Worm (Caenorhabditis elegans) whole organism, L1 larva: ENCODE measurements around the gene mct-3.

Experiments used
- C16A3.4 ChIP-seq: fragments of 150-350 bp; optimal IDR thresholded peaks from 2 replicates; lab custom pipeline; 2014; ENCODE audit warnings: missing biosample characterization, missing genetic modification characterization
- aha-1 ChIP-seq: fragments of 150-350 bp; optimal IDR thresholded peaks from 2 replicates; lab custom pipeline; 2014; ENCODE audit warnings: missing biosample characterization, missing genetic modification characterization
- blmp-1 ChIP-seq: fragments of 150-350 bp; optimal IDR thresholded peaks from 2 replicates; lab custom pipeline; 2014; ENCODE audit warnings: missing biosample characterization, missing genetic modification characterization
- ceh-88 ChIP-seq: fragments of 200-800 bp; sonication (Bioruptor generic); IDR thresholded peaks from 2 replicates; pipeline ENCODE4 v1.3.6; 2022; ENCODE audit warnings: missing genetic modification characterization, missing compliant biosample characterization
- dpl-1 ChIP-seq, 3 experiments: fragments of 150-350 bp in 2 of 3; sonication (generic microtip) in 1 of 3; optimal IDR thresholded peaks; 2 replicates each; lab custom pipeline; 2014 to 2017; ENCODE audit warnings: missing biosample characterization in 3 of 3, missing genetic modification characterization in 3 of 3, missing genetic modification reagents in 3 of 3
- efl-1 ChIP-seq, 4 experiments: fragments of 150-350 bp; optimal IDR thresholded peaks in 3 of 4; peaks in 1 of 4; 1 replicate in 1 of 4; 2 replicates in 3 of 4; lab custom pipeline; 2014; ENCODE audit warnings: missing biosample characterization in 2 of 4, missing genetic modification characterization in 2 of 4, missing genetic modification reagents in 2 of 4
- elt-2 ChIP-seq: sonication (generic microtip); optimal IDR thresholded peaks from 2 replicates; lab custom pipeline; 2016; ENCODE audit warnings: missing genetic modification characterization, mild to moderate bottlenecking, inconsistent platforms, missing compliant biosample characterization, missing genetic modification reagents
- elt-3 ChIP-seq, 6 experiments: fragments of 150-350 bp in 1 of 6; sonication (generic microtip); optimal IDR thresholded peaks; 2 replicates each; lab custom pipeline; 2017 to 2018; ENCODE audit warnings: missing biosample characterization in 6 of 6, missing genetic modification characterization in 6 of 6, inconsistent platforms in 1 of 6
- ets-5 ChIP-seq: fragments of 200-800 bp; sonication (Bioruptor generic); IDR thresholded peaks from 2 replicates; pipeline ENCODE4 v1.3.6; 2022; ENCODE audit warnings: missing genetic modification characterization, missing compliant biosample characterization
- fkh-10 ChIP-seq: sonication (generic microtip); optimal IDR thresholded peaks from 2 replicates; lab custom pipeline; 2017; ENCODE audit warnings: missing biosample characterization, missing genetic modification reagents, missing genetic modification characterization
- fkh-4 ChIP-seq: sonication (generic microtip); optimal IDR thresholded peaks from 2 replicates; lab custom pipeline; 2016; ENCODE audit warnings: missing compliant biosample characterization, missing genetic modification characterization, borderline replicate concordance
- grh-1 ChIP-seq: fragments of 200-800 bp; sonication (Bioruptor generic); IDR thresholded peaks from 2 replicates; pipeline ENCODE4 v1.3.6; 2022; ENCODE audit warnings: missing genetic modification reagents, missing genetic modification characterization, missing compliant biosample characterization
- hlh-17 ChIP-seq: fragments of 200-800 bp; sonication (Bioruptor generic); optimal IDR thresholded peaks from 2 replicates; lab custom pipeline; 2018; ENCODE audit warnings: missing genetic modification characterization, mild to moderate bottlenecking, missing compliant biosample characterization, moderate library complexity, borderline replicate concordance
- irx-1 ChIP-seq: sonication (generic microtip); optimal IDR thresholded peaks from 2 replicates; lab custom pipeline; 2016; ENCODE audit warnings: missing genetic modification characterization, missing compliant biosample characterization
- lin-13 ChIP-seq: fragments of 150-350 bp; optimal IDR thresholded peaks from 2 replicates; lab custom pipeline; 2014; ENCODE audit warnings: missing biosample characterization, missing genetic modification reagents, missing genetic modification characterization
- lin-14 ChIP-seq: fragments of 200-800 bp; sonication (Bioruptor generic); optimal IDR thresholded peaks from 2 replicates; lab custom pipeline; 2018; ENCODE audit warnings: mild to moderate bottlenecking, missing genetic modification characterization, moderate library complexity, missing compliant biosample characterization
- lin-15B ChIP-seq: fragments of 150-350 bp; sonication (generic microtip); optimal IDR thresholded peaks from 3 replicates; lab custom pipeline; 2014; ENCODE audit warnings: missing biosample characterization, missing genetic modification characterization
- lin-35 ChIP-seq, 2 experiments: fragments of 150-350 bp; optimal IDR thresholded peaks; 2 replicates each; lab custom pipeline; 2014; ENCODE audit warnings: missing biosample characterization in 2 of 2, missing genetic modification characterization in 2 of 2, missing genetic modification reagents in 2 of 2
- lin-39 ChIP-seq: fragments of 150-350 bp; optimal IDR thresholded peaks from 2 replicates; lab custom pipeline; 2014; ENCODE audit warnings: missing biosample characterization, missing genetic modification reagents, missing genetic modification characterization
- lsy-2 ChIP-seq, 2 experiments: fragments of 150-350 bp; optimal IDR thresholded peaks; 2 replicates each; lab custom pipeline; 2014; ENCODE audit warnings: missing biosample characterization in 2 of 2, missing genetic modification characterization in 2 of 2
- mef-2 ChIP-seq: fragments of 150-350 bp; optimal IDR thresholded peaks from 2 replicates; lab custom pipeline; 2014; ENCODE audit warnings: missing biosample characterization, missing genetic modification characterization
- mep-1 ChIP-seq: fragments of 150-350 bp; optimal IDR thresholded peaks from 2 replicates; lab custom pipeline; 2014; ENCODE audit warnings: missing biosample characterization, missing genetic modification characterization
- nhr-19 ChIP-seq: fragments of 200-800 bp; sonication (Bioruptor generic); conservative IDR thresholded peaks from 2 replicates; pipeline ENCODE4 v1.3.6; 2022; ENCODE audit warnings: missing genetic modification characterization, missing compliant biosample characterization
- nhr-20 ChIP-seq: sonication (generic microtip); optimal IDR thresholded peaks from 2 replicates; lab custom pipeline; 2016; ENCODE audit warnings: mild to moderate bottlenecking, missing genetic modification characterization, missing compliant biosample characterization
- nhr-28 ChIP-seq: fragments of 150-350 bp; optimal IDR thresholded peaks from 2 replicates; lab custom pipeline; 2014; ENCODE audit warnings: missing biosample characterization, missing genetic modification characterization
- nhr-71 ChIP-seq: sonication (generic microtip); optimal IDR thresholded peaks from 2 replicates; lab custom pipeline; 2016; ENCODE audit warnings: mild to moderate bottlenecking, missing genetic modification characterization, moderate library complexity, missing compliant biosample characterization
- nhr-77 ChIP-seq: fragments of 150-350 bp; optimal IDR thresholded peaks from 2 replicates; lab custom pipeline; 2014; ENCODE audit warnings: missing biosample characterization, missing genetic modification characterization
- nhr-84 ChIP-seq: sonication (generic microtip); optimal IDR thresholded peaks from 2 replicates; lab custom pipeline; 2017; ENCODE audit warnings: missing biosample characterization, missing genetic modification characterization
- nhr-85 ChIP-seq: sonication (generic microtip); peaks from one replicate; lab custom pipeline; 2016; ENCODE audit warnings: missing genetic modification characterization, inconsistent platforms, missing compliant biosample characterization
- nhr-90 ChIP-seq: sonication (generic microtip); optimal IDR thresholded peaks from 2 replicates; lab custom pipeline; 2016; ENCODE audit warnings: mild to moderate bottlenecking, missing genetic modification characterization, missing compliant biosample characterization; ENCODE audit not compliant: poor library complexity
- pax-3 ChIP-seq: fragments of 200-800 bp; sonication (Bioruptor generic); optimal IDR thresholded peaks from 2 replicates; lab custom pipeline; 2018; ENCODE audit warnings: mild to moderate bottlenecking, missing genetic modification characterization, moderate library complexity, missing compliant biosample characterization
- rnt-1 ChIP-seq: sonication (generic microtip); optimal IDR thresholded peaks from 2 replicates; lab custom pipeline; 2016; ENCODE audit warnings: mild to moderate bottlenecking, missing genetic modification characterization, moderate library complexity, missing compliant biosample characterization
- snu-23 ChIP-seq: sonication (generic microtip); optimal IDR thresholded peaks from 2 replicates; lab custom pipeline; 2016; ENCODE audit warnings: missing genetic modification characterization, missing compliant biosample characterization
- sox-4 ChIP-seq: sonication (generic microtip); optimal IDR thresholded peaks from 2 replicates; lab custom pipeline; 2016; ENCODE audit warnings: missing genetic modification characterization, missing compliant biosample characterization
- unc-130 ChIP-seq: fragments of 150-350 bp; optimal IDR thresholded peaks from 2 replicates; lab custom pipeline; 2017; ENCODE audit warnings: missing biosample characterization, missing genetic modification characterization, inconsistent platforms
- unc-30 ChIP-seq: sonication (generic microtip); optimal IDR thresholded peaks from 2 replicates; lab custom pipeline; 2017; ENCODE audit warnings: missing biosample characterization, missing genetic modification characterization
- xbp-1 ChIP-seq: sonication (generic microtip); optimal IDR thresholded peaks from 2 replicates; lab custom pipeline; 2016; ENCODE audit warnings: missing genetic modification characterization, missing compliant biosample characterization

Gene mct-3

ce11 chrX:13881760-13882369, 29.2 kb downstream of the mct-3 start:
- TF ChIP-seq aha-1 (no peak), lin-14 (peak; percentile 29)

- no peak for TF ChIP-seq fkh-4
- no peak for TF ChIP-seq nhr-71 (tag; lab: Kevin White, UChicago)
- peak; percentile 30 for TF ChIP-seq nhr-77 (tag; lab: Kevin White, UChicago)
- no peak for TF ChIP-seq mef-2 (tag; lab: Kevin White, UChicago)
Observed at ce11 chrX:13882639-13883038, 29.9 kb downstream of the mct-3 start, which contains the start of gene hlb-1. Gene hlb-1, minus strand, starts transcription at chrX:13882739.

ce11 chrX:13884157-13884556, 31.5 kb downstream of the mct-3 start:
- no peak for TF ChIP-seq nhr-90 (tag; lab: Kevin White, UChicago)
- TF ChIP-seq elt-2 (tag; lab: Kevin White, UChicago), result peak; percentile 88

- peak; percentile 68 for TF ChIP-seq nhr-85 (tag; lab: Kevin White, UChicago)
- TF ChIP-seq ets-5, result no peak
- no peak for TF ChIP-seq xbp-1
- no peak for TF ChIP-seq sox-4
- no peak for TF ChIP-seq lsy-2 (tag; optimal IDR thresholded peaks at IDR 0.05; lab: Kevin White, UChicago)
- no peak for TF ChIP-seq irx-1 (tag; lab: Kevin White, UChicago)
- no peak for TF ChIP-seq fkh-4
- peak; percentile 11 for TF ChIP-seq nhr-90 (tag; lab: Kevin White, UChicago)
- TF ChIP-seq lin-14, result peak; percentile 60
- no peak for TF ChIP-seq lin-13 (GFP tag; lab: Kevin White, UChicago)
- TF ChIP-seq rnt-1 (tag; lab: Kevin White, UChicago), result no peak
- TF ChIP-seq nhr-28 (tag; lab: Kevin White, UChicago), result no peak
- peak in 4 of 6 experiments; percentile 30 to 56 (median 37) for TF ChIP-seq elt-3 (tag; optimal IDR thresholded peaks at IDR 0.05; lab: Kevin White, UChicago)
- TF ChIP-seq nhr-19 (GFP tag; lab: Robert Waterston, UW), result no peak
- no peak for TF ChIP-seq C16A3.4 (tag; lab: Kevin White, UChicago)
- no peak for TF ChIP-seq unc-130 (tag; lab: Kevin White, UChicago)
- no peak for TF ChIP-seq hlh-17 (GFP tag; lab: Kevin White, UChicago)
- no peak for TF ChIP-seq pax-3 (tag; lab: Kevin White, UChicago)
- no peak for TF ChIP-seq lin-39 (tag; lab: Kevin White, UChicago)
- TF ChIP-seq mep-1 (tag; lab: Kevin White, UChicago), result peak; percentile 10
- peak; percentile 35 for TF ChIP-seq nhr-20 (tag; lab: Kevin White, UChicago)
- no peak for TF ChIP-seq mef-2 (tag; lab: Kevin White, UChicago)
- no peak for TF ChIP-seq nhr-84 (tag; lab: Kevin White, UChicago)
- peak; percentile 42 for TF ChIP-seq blmp-1 (tag; lab: Kevin White, UChicago)
- peak; percentile 76 for TF ChIP-seq elt-2 (tag; lab: Kevin White, UChicago)
- no peak for TF ChIP-seq efl-1 (optimal IDR thresholded peaks at IDR 0.05; lab: Kevin White, UChicago)
- TF ChIP-seq efl-1 (GFP tag; optimal IDR thresholded peaks at IDR 0.05 in 1 of 2; lab: Kevin White, UChicago), result peak in 1 of 2 experiments; percentile 81
- no peak for TF ChIP-seq lin-15B
- no peak for TF ChIP-seq unc-30 (tag; lab: Kevin White, UChicago)
- TF ChIP-seq lin-35 (GFP tag; optimal IDR thresholded peaks at IDR 0.05; lab: Kevin White, UChicago), result peak in 1 of 2 experiments; percentile 62
- no peak for TF ChIP-seq grh-1 (GFP tag; lab: Robert Waterston, UW)
- TF ChIP-seq ceh-88 (GFP tag; lab: Robert Waterston, UW), result no peak
- TF ChIP-seq fkh-10 (GFP tag; lab: Kevin White, UChicago), result no peak
- TF ChIP-seq snu-23 (GFP tag; lab: Kevin White, UChicago), result peak; percentile 21
- no peak for TF ChIP-seq dpl-1 (GFP tag; optimal IDR thresholded peaks at IDR 0.05; lab: Kevin White, UChicago)
Observed at ce11 chrX:13885131-13885530, 32.4 kb downstream of the mct-3 start.
